Worm (Caenorhabditis elegans) whole organism, L4 larva: ENCODE measurements around the gene srd-49.

Experiments used
- attf-4 ChIP-seq: sonication (generic microtip); optimal IDR thresholded peaks from 3 replicates; lab custom pipeline; 2017; ENCODE audit warnings: missing biosample characterization, missing genetic modification characterization
- mdl-1 ChIP-seq, 2 experiments: fragments of 150-350 bp in 1 of 2; sonication (generic microtip) in 1 of 2; optimal IDR thresholded peaks; 2 replicates each; lab custom pipeline; 2014 to 2017; ENCODE audit warnings: missing biosample characterization in 2 of 2, missing genetic modification characterization in 2 of 2
- nhr-76 ChIP-seq: fragments of 150-350 bp; optimal IDR thresholded peaks from 2 replicates; lab custom pipeline; 2014; ENCODE audit warnings: missing biosample characterization, missing genetic modification characterization

ce11 chrV:10078244-10078643, 16.2 kb upstream of the srd-49 start, which contains the start of gene R04B5.1:
- TF ChIP-seq mdl-1 (tag; optimal IDR thresholded peaks at IDR 0.05; lab: Kevin White, UChicago) (no peak), nhr-76 (tag; lab: Kevin White, UChicago) (no peak), attf-4 (tag; lab: Kevin White, UChicago) (no peak)
